Worm (Caenorhabditis elegans): ENCODE results near the gene glb-4.

DNA sequence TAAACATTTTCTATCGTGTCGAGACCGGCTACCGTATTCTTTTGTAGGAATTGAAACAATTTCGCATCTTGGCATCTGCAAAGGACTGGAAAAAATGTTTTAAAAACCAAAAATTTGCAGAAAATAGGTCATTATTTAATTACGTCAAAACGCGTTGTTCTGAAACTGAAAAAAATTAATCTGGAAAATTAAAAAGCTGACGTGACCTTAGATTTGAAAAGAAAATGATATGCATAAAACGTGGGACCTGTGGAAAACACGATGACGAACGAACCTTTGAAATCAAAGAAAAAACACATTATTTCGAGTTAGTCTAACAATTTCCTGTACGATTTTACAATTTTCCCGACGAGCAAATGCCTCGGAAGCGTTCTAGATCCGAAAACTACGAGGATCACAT lies 6.8 kb downstream of the glb-4 start, which contains the start of gene C09H10.9:
- no peak for TF ChIP-seq ceh-34 (tag; optimal IDR thresholded peaks at IDR 0.05)
- TF ChIP-seq nhr-11 (tag; optimal IDR thresholded peaks at IDR 0.05), result no peak
- TF ChIP-seq pag-3 (tag; optimal IDR thresholded peaks at IDR 0.05; ENCODE audit: borderline replicate concordance), result no peak

All from whole organism, late embryonic.